Worm (Caenorhabditis elegans): Measurements from ENCODE around the gene col-139.

col-139 gene

DNA sequence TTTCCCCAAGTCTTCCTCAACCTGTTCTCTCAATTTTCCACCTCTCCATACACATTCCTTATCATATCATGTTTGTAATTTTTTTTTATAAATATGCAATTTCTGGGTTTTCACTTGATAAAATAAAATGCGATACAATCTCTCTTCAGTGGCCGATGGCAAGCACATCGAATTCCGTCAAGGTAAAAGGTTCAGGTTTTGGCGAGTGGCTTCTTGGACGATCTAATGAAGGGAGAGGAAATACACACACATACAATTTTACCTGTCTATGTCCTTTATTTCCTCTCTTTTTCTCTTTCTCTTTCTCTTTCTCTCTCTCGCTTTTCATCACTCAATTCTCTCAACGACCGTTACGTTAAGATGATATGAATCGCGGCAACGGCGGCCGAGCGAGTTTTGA, 2.3 kb downstream of the col-139 start:
- TF ChIP-seq ceh-13 (GFP tag; optimal IDR thresholded peaks at IDR 0.05) = no peak

- no peak for TF ChIP-seq hmg-4 (GFP tag; optimal IDR thresholded peaks at IDR 0.05)
- TF ChIP-seq ceh-36 (tag; optimal IDR thresholded peaks at IDR 0.05) = no peak
- TF ChIP-seq scrt-1 (GFP tag; IDR thresholded peaks at IDR 0.05) = no peak
- TF ChIP-seq hmbx-1 (tag; optimal IDR thresholded peaks at IDR 0.05) = no peak
- no peak for TF ChIP-seq tbx-37 (GFP tag; conservative IDR thresholded peaks at IDR 0.05)
Observed at ce11 chrV:4649649-4650384, 4.0 kb downstream of the col-139 start.

- TF ChIP-seq ceh-36 (tag; optimal IDR thresholded peaks at IDR 0.05) (no peak), tbx-37 (GFP tag; conservative IDR thresholded peaks at IDR 0.05) (no peak), F13C5.2 (tag; optimal IDR thresholded peaks at IDR 0.05) (no peak), flt-1 (GFP tag; IDR thresholded peaks at IDR 0.05) (no peak), hmbx-1 (tag; optimal IDR thresholded peaks at IDR 0.05) (no peak), scrt-1 (GFP tag; IDR thresholded peaks at IDR 0.05) (no peak), hnd-1 (tag; optimal IDR thresholded peaks at IDR 0.05) (no peak), sea-1 (GFP tag; conservative IDR thresholded peaks at IDR 0.05) (no peak), tra-4 (tag; optimal IDR thresholded peaks at IDR 0.05) (no peak), ceh-13 (GFP tag; optimal IDR thresholded peaks at IDR 0.05) (no peak), aly-1 (tag; optimal IDR thresholded peaks at IDR 0.05) (no peak), ama-1 (optimal IDR thresholded peaks at IDR 0.05) (no peak), B0310.2 (tag; optimal IDR thresholded peaks at IDR 0.05) (no peak), pes-1 (GFP tag; IDR thresholded peaks at IDR 0.05) (no peak), hmg-4 (GFP tag; optimal IDR thresholded peaks at IDR 0.05) (no peak), tbx-11 (GFP tag; IDR thresholded peaks at IDR 0.05) (no peak), ets-7 (tag; optimal IDR thresholded peaks at IDR 0.05) (no peak)
Observed at ce11 chrV:4648527-4648926, 5.2 kb downstream of the col-139 start, which contains the start of gene F41F3.8. F41F3.8 (plus strand) TSS chrV:4648827.

DNA sequence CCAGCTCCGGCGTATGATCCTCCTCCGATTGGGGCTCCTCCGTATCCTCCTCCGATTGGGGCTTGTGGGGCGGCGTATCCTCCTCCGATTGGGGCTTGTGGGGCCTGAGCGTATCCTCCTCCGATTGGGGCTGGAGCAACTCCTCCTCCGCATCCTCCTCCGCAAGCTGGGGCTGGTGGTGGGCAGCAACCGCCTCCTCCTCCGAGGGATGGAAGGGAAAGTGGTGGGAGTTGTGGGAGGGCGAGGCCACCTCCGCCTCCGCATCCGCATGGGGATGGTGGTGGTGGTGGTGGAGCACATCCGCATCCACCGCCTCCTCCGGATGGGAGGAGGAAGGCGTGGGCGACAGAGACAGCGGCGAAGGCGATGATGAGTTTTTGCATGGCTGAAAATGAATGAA, 5.9 kb downstream of the col-139 start, which contains the start of gene F41F3.3:
TSS of gene F41F3.3 (minus strand) at position 383 of the 400 bp plus-strand sequence.
- TF ChIP-seq hmg-4 (GFP tag; optimal IDR thresholded peaks at IDR 0.05) = peak; percentile 33
- TF ChIP-seq aly-1 (tag; optimal IDR thresholded peaks at IDR 0.05) = peak; percentile 47
- no peak for TF ChIP-seq sea-1 (GFP tag; conservative IDR thresholded peaks at IDR 0.05)
- peak; percentile 76 for TF ChIP-seq scrt-1 (GFP tag; IDR thresholded peaks at IDR 0.05)
- TF ChIP-seq flt-1 (GFP tag; IDR thresholded peaks at IDR 0.05) = no peak

- no peak for TF ChIP-seq ceh-13 (GFP tag; optimal IDR thresholded peaks at IDR 0.05)
- TF ChIP-seq hnd-1 (tag; optimal IDR thresholded peaks at IDR 0.05) = no peak
- no peak for TF ChIP-seq pes-1 (GFP tag; IDR thresholded peaks at IDR 0.05)
- TF ChIP-seq flt-1 (GFP tag; IDR thresholded peaks at IDR 0.05) = no peak
- no peak for TF ChIP-seq ceh-36 (tag; optimal IDR thresholded peaks at IDR 0.05)
- TF ChIP-seq ets-7 (tag; optimal IDR thresholded peaks at IDR 0.05) = no peak
- no peak for TF ChIP-seq sea-1 (GFP tag; conservative IDR thresholded peaks at IDR 0.05)
- TF ChIP-seq B0310.2 (tag; optimal IDR thresholded peaks at IDR 0.05) = no peak
- no peak for TF ChIP-seq tbx-37 (GFP tag; conservative IDR thresholded peaks at IDR 0.05)
- no peak for TF ChIP-seq hmg-4 (GFP tag; optimal IDR thresholded peaks at IDR 0.05)
- no peak for TF ChIP-seq aly-1 (tag; optimal IDR thresholded peaks at IDR 0.05)
- no peak for TF ChIP-seq scrt-1 (GFP tag; IDR thresholded peaks at IDR 0.05)
- TF ChIP-seq F13C5.2 (tag; optimal IDR thresholded peaks at IDR 0.05) = no peak
- no peak for TF ChIP-seq tra-4 (tag; optimal IDR thresholded peaks at IDR 0.05)
- no peak for TF ChIP-seq hmbx-1 (tag; optimal IDR thresholded peaks at IDR 0.05)
- TF ChIP-seq ama-1 (optimal IDR thresholded peaks at IDR 0.05) = no peak
- TF ChIP-seq tbx-11 (GFP tag; IDR thresholded peaks at IDR 0.05) = no peak
Observed at ce11 chrV:4647279-4647819, 6.4 kb downstream of the col-139 start.

DNA sequence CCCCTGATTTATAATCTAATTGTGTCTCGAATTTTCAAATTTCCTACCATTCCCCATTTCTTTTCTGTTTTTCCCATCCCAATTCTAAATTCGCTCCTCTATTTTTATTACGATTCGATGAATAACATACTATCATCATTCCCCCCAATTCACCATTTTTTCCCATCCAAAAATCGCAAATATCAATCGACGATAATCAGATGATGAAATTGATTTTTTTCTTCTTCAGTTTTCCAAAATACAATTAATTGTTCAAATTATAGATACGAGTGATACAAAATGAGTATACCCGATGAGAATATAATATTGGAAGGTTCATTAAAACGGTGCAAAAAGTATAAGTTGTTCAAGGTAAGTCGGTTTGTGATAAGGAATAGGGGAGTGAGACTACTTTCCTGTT, 11.1 kb downstream of the col-139 start, which contains the start of gene soc-1:
TSS of gene soc-1 (plus strand) at position 262 of the 400 bp plus-strand sequence.
- TF ChIP-seq tbx-37 (GFP tag; conservative IDR thresholded peaks at IDR 0.05) = no peak
- TF ChIP-seq ceh-36 (tag; optimal IDR thresholded peaks at IDR 0.05) = no peak
- no peak for TF ChIP-seq flt-1 (GFP tag; IDR thresholded peaks at IDR 0.05)
- no peak for TF ChIP-seq hnd-1 (tag; optimal IDR thresholded peaks at IDR 0.05)
- TF ChIP-seq ets-7 (tag; optimal IDR thresholded peaks at IDR 0.05) = no peak
- TF ChIP-seq scrt-1 (GFP tag; IDR thresholded peaks at IDR 0.05) = no peak
- TF ChIP-seq B0310.2 (tag; optimal IDR thresholded peaks at IDR 0.05) = no peak

ce11 chrV:4640501-4641150, 13.1 kb downstream of the col-139 start:
- TF ChIP-seq tbx-37 (GFP tag; conservative IDR thresholded peaks at IDR 0.05) (no peak), ets-7 (tag; optimal IDR thresholded peaks at IDR 0.05) (no peak), flt-1 (GFP tag; IDR thresholded peaks at IDR 0.05) (no peak), ama-1 (optimal IDR thresholded peaks at IDR 0.05) (no peak), tbx-11 (GFP tag; IDR thresholded peaks at IDR 0.05) (no peak), hmbx-1 (tag; optimal IDR thresholded peaks at IDR 0.05) (no peak), aly-1 (tag; optimal IDR thresholded peaks at IDR 0.05) (no peak), pes-1 (GFP tag; IDR thresholded peaks at IDR 0.05) (no peak), sea-1 (GFP tag; conservative IDR thresholded peaks at IDR 0.05) (no peak), tra-4 (tag; optimal IDR thresholded peaks at IDR 0.05) (no peak), scrt-1 (GFP tag; IDR thresholded peaks at IDR 0.05) (no peak), hmg-4 (GFP tag; optimal IDR thresholded peaks at IDR 0.05) (no peak), F13C5.2 (tag; optimal IDR thresholded peaks at IDR 0.05) (no peak), ceh-36 (tag; optimal IDR thresholded peaks at IDR 0.05) (no peak), ceh-13 (GFP tag; optimal IDR thresholded peaks at IDR 0.05) (no peak), hnd-1 (tag; optimal IDR thresholded peaks at IDR 0.05) (no peak), B0310.2 (tag; optimal IDR thresholded peaks at IDR 0.05) (no peak)

Measured in whole organism, early embryonic.